Worm (Caenorhabditis elegans): ENCODE data around the gene F46C3.7.
"Not testable (repeated sequence)": the region's sequence is repeated elsewhere in the genome, so short reads cannot be mapped to it uniquely, and the experiment has no call there.

F46C3.7 gene

DNA sequence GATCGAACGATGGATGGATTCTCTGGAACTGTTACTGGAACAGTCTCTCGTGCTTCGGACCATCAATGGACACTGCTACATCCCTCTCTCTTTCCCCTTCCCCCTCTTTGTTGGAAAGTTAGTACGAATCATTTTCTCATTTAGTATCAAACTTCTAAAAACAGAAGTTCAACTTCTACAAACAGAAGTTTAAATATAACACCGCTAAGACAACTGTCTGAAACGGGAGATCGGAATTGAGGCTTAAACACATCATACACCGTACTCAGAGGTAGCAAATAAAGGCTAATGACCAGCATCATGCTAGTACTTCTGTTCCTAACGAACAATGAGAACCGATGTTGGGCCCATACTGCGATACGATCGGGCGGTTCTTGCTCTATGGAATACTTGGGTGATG, at the start of gene F46C3.7:
F46C3.7 (plus strand) TSS at position 301 of the 400 bp plus-strand sequence.
- TF ChIP-seq W03F9.2, dao-5, him-1 (tag; optimal IDR thresholded peaks at IDR 0.05): not testable (repeated sequence)

DNA sequence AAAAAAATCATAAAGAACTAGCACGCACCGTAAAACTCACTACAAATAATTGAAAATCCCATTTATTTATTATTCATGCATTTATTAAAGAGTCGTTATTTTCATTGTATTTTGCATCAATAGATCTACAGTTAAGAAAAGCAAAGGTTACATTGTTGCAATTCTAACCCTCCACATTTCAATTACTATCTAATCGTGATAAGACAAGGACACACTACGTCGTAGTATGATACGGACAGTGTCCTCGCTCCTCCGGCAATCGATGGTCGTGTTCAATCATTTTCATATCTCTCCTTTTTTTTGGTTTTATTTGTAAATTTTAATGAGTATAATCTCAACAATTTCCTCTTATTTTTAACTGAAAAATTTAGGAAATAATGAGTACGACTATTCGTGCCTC, 46.9 kb upstream of the F46C3.7 start, which contains the start of gene prx-12:
prx-12 (plus strand) TSS at position 371 of the 400 bp plus-strand sequence.
- TF ChIP-seq dao-5 (tag; optimal IDR thresholded peaks at IDR 0.05) = no peak

DNA sequence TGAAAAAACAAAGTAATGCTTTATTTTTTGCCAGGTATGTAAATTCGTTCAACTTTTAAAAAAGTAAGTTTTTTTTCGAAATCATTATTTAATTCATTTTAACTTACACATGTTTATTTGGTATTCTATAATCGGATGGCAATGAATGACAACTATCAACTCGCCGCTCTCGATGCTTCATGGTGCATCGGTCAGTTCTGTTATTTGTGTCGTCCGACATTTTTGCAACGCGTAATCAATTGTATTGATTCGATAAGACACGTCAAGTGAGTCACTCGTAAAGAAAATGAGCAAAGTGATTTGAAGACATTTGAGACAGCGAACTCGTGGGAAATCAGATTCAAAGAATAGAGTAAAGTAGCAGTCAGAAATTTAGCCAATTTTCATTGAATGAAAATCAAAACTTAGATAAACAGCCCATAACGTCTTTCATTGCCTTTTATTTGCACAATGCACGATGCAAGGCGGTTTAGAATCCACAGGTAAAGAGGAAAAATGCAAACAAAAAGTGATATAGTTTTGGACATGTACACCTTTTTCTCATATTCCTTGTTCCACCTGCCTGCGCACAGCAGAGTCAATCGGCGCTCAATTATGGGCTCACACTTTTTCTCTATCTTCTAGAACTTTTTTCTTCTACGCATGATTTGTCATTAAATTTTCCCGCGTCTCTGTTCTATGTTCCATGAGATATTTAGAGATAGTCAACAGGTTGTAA, 39.2 kb upstream of the F46C3.7 start:
- TF ChIP-seq dao-5 (tag; optimal IDR thresholded peaks at IDR 0.05) (no peak), W03F9.2 (tag; optimal IDR thresholded peaks at IDR 0.05) (no peak), him-1 (tag; optimal IDR thresholded peaks at IDR 0.05) (no peak)

DNA sequence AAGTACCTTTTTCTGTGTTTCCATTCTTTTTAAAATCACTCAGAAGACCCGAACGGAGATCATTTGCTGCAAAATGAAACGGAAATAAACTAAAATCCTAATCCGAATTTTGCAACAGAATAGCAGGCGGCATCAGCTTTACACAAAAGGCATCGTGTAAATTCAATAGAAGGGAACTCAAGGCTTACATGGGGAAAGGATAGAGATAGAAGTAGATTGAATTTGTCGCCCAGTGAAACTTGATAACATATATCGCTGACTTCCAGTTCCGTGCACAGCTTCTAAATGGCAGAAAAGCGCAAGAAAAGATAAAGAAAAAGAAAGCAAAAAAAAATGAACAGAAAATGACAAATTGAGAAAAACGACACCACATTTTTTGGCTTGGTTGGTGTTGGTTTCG, 33.9 kb upstream of the F46C3.7 start, which contains the start of gene slo-2:
slo-2 (minus strand) TSS at position 24 of the 400 bp plus-strand sequence.
- TF ChIP-seq him-1 (tag; optimal IDR thresholded peaks at IDR 0.05) (no peak), W03F9.2 (tag; optimal IDR thresholded peaks at IDR 0.05) (no peak), dao-5 (tag; optimal IDR thresholded peaks at IDR 0.05) (no peak)

ce11 chrX:11406784-11407183, 33.1 kb upstream of the F46C3.7 start:
- TF ChIP-seq W03F9.2 (tag; optimal IDR thresholded peaks at IDR 0.05) (no peak), dao-5 (tag; optimal IDR thresholded peaks at IDR 0.05) (no peak), him-1 (tag; optimal IDR thresholded peaks at IDR 0.05) (no peak)

DNA sequence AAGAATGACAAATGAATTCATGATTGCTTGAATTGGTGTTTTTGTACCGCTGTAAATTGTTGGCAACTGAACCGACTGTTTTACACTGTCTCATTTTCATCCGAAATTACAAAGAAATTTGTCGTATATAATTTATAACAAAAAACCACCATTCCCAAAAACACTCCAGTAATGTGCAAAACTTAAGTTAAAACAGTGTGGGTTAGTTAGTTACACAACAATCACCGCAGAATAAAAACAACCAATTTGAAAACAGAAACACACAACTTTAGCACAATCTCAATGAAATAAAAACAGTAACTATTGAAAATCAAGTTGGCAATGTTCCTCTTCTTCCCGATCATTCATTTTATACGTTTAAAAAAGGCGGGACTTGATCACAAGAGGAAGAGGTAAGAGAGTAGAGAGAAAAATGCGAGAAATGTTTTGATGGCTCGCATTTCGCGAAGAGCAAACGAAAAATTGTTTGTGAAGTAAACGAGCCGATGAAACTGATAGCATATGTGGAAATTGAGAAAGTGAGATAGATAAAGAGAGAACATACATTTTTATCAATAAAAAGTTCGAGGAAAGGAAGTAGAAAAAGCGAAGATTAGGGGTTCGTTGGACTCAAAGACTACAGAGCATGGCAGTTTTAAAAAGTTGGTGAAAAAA, 32.0 kb upstream of the F46C3.7 start, which contains the start of gene F08B12.4:
F08B12.4 (minus strand) TSS at position 51 of the 654 bp plus-strand sequence.
- TF ChIP-seq him-1 (tag; optimal IDR thresholded peaks at IDR 0.05) = no peak

DNA sequence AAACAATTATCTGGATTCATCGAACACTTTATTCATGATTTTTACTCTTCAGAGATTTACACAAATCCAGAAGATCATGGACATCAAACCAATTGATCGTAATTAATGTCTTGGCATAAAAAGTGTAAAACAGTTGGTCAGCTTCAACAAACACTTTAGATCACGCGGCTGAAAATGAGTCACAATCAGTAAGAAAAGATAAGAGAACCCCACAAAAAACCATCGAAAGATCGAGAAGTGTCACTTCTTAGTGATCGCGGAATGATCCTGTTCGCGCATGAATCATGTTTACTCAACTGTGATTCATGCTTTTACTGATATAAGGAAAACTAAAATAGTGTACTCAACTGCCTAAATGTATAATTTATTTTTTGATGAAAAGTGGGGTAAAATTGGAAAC, 30.4 kb upstream of the F46C3.7 start:
- TF ChIP-seq W03F9.2 (tag; optimal IDR thresholded peaks at IDR 0.05) (peak; percentile 36), dao-5 (tag; optimal IDR thresholded peaks at IDR 0.05) (no peak), him-1 (tag; optimal IDR thresholded peaks at IDR 0.05) (no peak)

DNA sequence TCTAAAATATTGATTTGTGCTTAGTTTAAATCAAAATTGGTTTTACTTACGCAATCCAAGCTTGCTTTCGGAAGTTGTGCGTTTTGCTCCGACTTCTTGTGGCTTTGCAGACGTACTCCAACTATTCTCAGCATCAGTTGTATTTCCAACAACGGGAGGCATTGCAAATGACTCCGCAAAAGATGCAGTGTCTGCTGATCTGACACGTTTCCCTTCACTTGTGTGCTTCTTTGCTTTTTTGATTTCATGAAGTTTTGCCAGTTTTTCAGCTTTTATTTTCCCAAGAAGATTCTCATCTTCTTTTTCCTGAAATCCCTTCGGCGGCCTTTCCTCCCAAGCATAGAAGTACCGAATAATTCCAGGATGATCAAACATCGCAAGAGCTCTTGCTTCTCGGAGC, 28.2 kb upstream of the F46C3.7 start:
- no peak for TF ChIP-seq dao-5 (tag; optimal IDR thresholded peaks at IDR 0.05)
- TF ChIP-seq W03F9.2 (tag; optimal IDR thresholded peaks at IDR 0.05) = no peak
- TF ChIP-seq him-1 (tag; optimal IDR thresholded peaks at IDR 0.05) = no peak

DNA sequence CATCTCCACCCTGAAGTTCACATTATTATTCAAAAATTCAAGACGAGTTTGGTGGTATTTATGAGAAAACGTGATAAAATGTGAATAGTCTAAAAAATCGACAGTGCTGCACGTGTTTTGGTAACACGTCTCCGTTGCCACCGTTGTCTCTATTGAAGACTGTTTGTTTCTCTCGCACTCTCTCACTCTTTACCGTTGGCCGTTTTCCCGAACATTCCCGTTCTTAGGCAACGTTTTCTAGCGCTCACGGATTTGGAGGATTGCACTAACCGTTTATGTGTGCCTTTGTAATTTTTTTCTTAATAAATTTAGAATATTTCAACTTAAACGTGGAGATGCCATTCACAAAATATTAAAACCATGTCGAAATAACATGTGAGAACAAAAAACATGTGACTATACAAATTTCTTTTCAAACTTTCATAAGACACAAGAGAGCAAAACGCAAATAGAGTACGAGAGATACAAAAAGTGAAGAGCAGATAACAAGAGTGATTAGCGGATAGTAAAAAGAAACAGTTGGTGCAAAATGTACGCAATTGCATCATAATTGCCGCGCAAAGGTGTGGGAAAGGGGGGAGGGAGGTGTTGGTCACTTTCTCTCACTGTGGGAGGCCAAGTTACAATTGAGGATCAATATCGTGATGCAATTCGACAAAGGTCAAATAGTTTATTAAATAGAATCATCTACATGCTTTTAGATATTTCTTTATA, 24.8 kb upstream of the F46C3.7 start, which contains the start of gene pek-1:
pek-1 (minus strand) TSS at position 51 of the 714 bp plus-strand sequence.
- TF ChIP-seq him-1 (tag; optimal IDR thresholded peaks at IDR 0.05) = no peak

ce11 chrX:11418667-11419066, 21.2 kb upstream of the F46C3.7 start, which contains the start of gene F46C3.2:
Gene F46C3.2, minus strand, starts transcription at chrX:11418767.
- no peak for TF ChIP-seq dao-5 (tag; optimal IDR thresholded peaks at IDR 0.05)
- no peak for TF ChIP-seq W03F9.2 (tag; optimal IDR thresholded peaks at IDR 0.05)
- no peak for TF ChIP-seq him-1 (tag; optimal IDR thresholded peaks at IDR 0.05)

ce11 chrX:11419988-11420387, 19.9 kb upstream of the F46C3.7 start, which contains the start of gene F46C3.6:
Gene F46C3.6, minus strand, starts transcription at chrX:11420074.
- TF ChIP-seq W03F9.2 (tag; optimal IDR thresholded peaks at IDR 0.05) (no peak), dao-5 (tag; optimal IDR thresholded peaks at IDR 0.05) (no peak), him-1 (tag; optimal IDR thresholded peaks at IDR 0.05) (no peak)

ce11 chrX:11426647-11427046, 13.2 kb upstream of the F46C3.7 start:
- TF ChIP-seq him-1 (tag; optimal IDR thresholded peaks at IDR 0.05) (no peak), dao-5 (tag; optimal IDR thresholded peaks at IDR 0.05) (no peak), W03F9.2 (tag; optimal IDR thresholded peaks at IDR 0.05) (no peak)

DNA sequence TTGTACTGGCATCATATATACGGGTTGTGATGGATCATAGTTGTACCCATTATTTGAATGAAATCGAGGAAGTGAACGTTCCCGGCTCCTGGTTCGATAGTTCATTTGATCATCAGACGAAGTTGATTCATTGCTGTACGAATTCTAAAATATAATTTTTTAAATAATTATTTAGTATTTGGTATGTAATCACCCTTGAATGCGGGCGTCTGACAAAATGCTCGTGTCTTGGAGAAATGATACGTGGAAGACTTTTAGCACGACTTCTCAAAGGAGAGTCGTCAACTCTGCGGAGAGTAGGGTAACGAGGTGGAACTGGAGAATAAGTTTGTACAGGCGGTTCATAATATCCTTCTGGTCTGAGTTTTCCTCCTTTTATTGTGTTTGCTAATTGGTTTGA, 12.3 kb upstream of the F46C3.7 start:
- TF ChIP-seq dao-5 (tag; optimal IDR thresholded peaks at IDR 0.05) = no peak

ce11 chrX:11433488-11433887, 6.4 kb upstream of the F46C3.7 start, which contains the start of gene hum-4:
Gene hum-4, minus strand, starts transcription at chrX:11433588.
- TF ChIP-seq dao-5 (tag; optimal IDR thresholded peaks at IDR 0.05) (no peak), him-1 (tag; optimal IDR thresholded peaks at IDR 0.05) (no peak), W03F9.2 (tag; optimal IDR thresholded peaks at IDR 0.05) (no peak)
